Worm (Caenorhabditis elegans): ENCODE data around the gene C36E6.2.

DNA sequence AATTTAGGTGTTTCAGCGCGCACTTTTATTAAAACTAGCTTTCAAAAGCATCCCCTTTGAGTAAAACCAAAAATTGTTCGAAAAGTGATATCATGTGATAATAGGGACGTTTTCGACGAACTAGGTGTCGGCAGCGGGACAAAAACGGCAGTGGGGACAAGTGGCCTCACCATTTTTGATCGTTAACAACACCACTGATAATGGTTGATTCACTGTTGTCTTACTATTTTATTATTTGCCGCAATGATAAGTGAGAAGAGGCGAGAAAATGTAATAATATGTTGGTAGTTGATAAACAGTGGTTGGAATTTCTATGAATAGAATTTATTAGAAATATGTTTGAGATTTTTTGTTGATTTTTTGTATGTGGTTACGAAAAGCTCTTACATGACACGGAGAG is 24.5 kb downstream of the C36E6.2 start:
- TF ChIP-seq fkh-10 (GFP tag; optimal IDR thresholded peaks at IDR 0.05) = no peak
- no peak for TF ChIP-seq snpc-4 (tag; optimal IDR thresholded peaks at IDR 0.05)
- no peak for TF ChIP-seq nhr-237 (tag; optimal IDR thresholded peaks at IDR 0.05)
- TF ChIP-seq nfya-1 (tag; optimal IDR thresholded peaks at IDR 0.05; ENCODE audit: insufficient read depth) = no peak
- TF ChIP-seq ztf-11 (tag; optimal IDR thresholded peaks at IDR 0.05) = no peak
- TF ChIP-seq zag-1 (tag; optimal IDR thresholded peaks at IDR 0.05) = no peak
- TF ChIP-seq skn-1 (tag; optimal IDR thresholded peaks at IDR 0.05) = no peak
- no peak for TF ChIP-seq nhr-28 (tag; optimal IDR thresholded peaks at IDR 0.05)
- TF ChIP-seq nhr-25 (tag; optimal IDR thresholded peaks at IDR 0.05) = no peak
- no peak for TF ChIP-seq egl-27 (tag; optimal IDR thresholded peaks at IDR 0.05)
- no peak for TF ChIP-seq unc-62 (GFP tag; optimal IDR thresholded peaks at IDR 0.05)

Measured in whole organism, L3 larva.